Worm (Caenorhabditis elegans) whole organism, L1 larva: Measurements from ENCODE around the gene mrpl-37.
A peak's percentile ranks its signal among the peaks of the same experiment; 100 is the strongest.

ENCODE experiments used
- ama-1 ChIP-seq: fragments of 150-350 bp; optimal IDR thresholded peaks from 2 replicates; lab custom pipeline; 2014
- ets-5 ChIP-seq: fragments of 200-800 bp; sonication (Bioruptor generic); IDR thresholded peaks from 2 replicates; pipeline ENCODE4 v1.3.6; 2022; ENCODE audit warnings: missing genetic modification characterization, missing compliant biosample characterization
- lin-13 ChIP-seq: fragments of 150-350 bp; optimal IDR thresholded peaks from 2 replicates; lab custom pipeline; 2014; ENCODE audit warnings: missing biosample characterization, missing genetic modification reagents, missing genetic modification characterization
- lin-15B ChIP-seq: fragments of 150-350 bp; sonication (generic microtip); optimal IDR thresholded peaks from 3 replicates; lab custom pipeline; 2014; ENCODE audit warnings: missing biosample characterization, missing genetic modification characterization
- nhr-12 ChIP-seq: sonication (generic microtip); optimal IDR thresholded peaks from 2 replicates; lab custom pipeline; 2017; ENCODE audit warnings: missing biosample characterization, missing genetic modification characterization
- nhr-28 ChIP-seq: fragments of 150-350 bp; optimal IDR thresholded peaks from 2 replicates; lab custom pipeline; 2014; ENCODE audit warnings: missing biosample characterization, missing genetic modification characterization
- nhr-77 ChIP-seq: fragments of 150-350 bp; optimal IDR thresholded peaks from 2 replicates; lab custom pipeline; 2014; ENCODE audit warnings: missing biosample characterization, missing genetic modification characterization
- nhr-85 ChIP-seq: sonication (generic microtip); peaks from one replicate; lab custom pipeline; 2016; ENCODE audit warnings: missing genetic modification characterization, inconsistent platforms, missing compliant biosample characterization
- nhr-90 ChIP-seq: sonication (generic microtip); optimal IDR thresholded peaks from 2 replicates; lab custom pipeline; 2016; ENCODE audit warnings: mild to moderate bottlenecking, missing genetic modification characterization, missing compliant biosample characterization; ENCODE audit not compliant: poor library complexity
- rnt-1 ChIP-seq: sonication (generic microtip); optimal IDR thresholded peaks from 2 replicates; lab custom pipeline; 2016; ENCODE audit warnings: mild to moderate bottlenecking, missing genetic modification characterization, moderate library complexity, missing compliant biosample characterization
- skn-1 ChIP-seq: fragments of 150-350 bp; optimal IDR thresholded peaks from 2 replicates; lab custom pipeline; 2014; ENCODE audit warnings: missing biosample characterization, missing genetic modification characterization
- ztf-11 ChIP-seq, 2 experiments: sonication (generic microtip); optimal IDR thresholded peaks; 2 replicates each; lab custom pipeline; 2016 to 2017; ENCODE audit warnings: missing genetic modification characterization in 2 of 2, missing biosample characterization in 1 of 2, missing compliant biosample characterization in 1 of 2

ce11 chrII:13521977-13522404 lies 52.9 kb downstream of the mrpl-37 start:
- TF ChIP-seq nhr-28 = no peak
- TF ChIP-seq nhr-77 (tag; lab: Kevin White, UChicago) = no peak
- no peak for TF ChIP-seq ama-1 (lab: Kevin White, UChicago)
- TF ChIP-seq skn-1 = no peak
- no peak for TF ChIP-seq ztf-11 (tag; optimal IDR thresholded peaks at IDR 0.05; lab: Kevin White, UChicago)
- no peak for TF ChIP-seq nhr-90 (tag; lab: Kevin White, UChicago)
- TF ChIP-seq ets-5 (GFP tag; lab: Robert Waterston, UW) = no peak
- TF ChIP-seq lin-13 (GFP tag; lab: Kevin White, UChicago) = no peak
- TF ChIP-seq nhr-85 (tag; lab: Kevin White, UChicago) = peak; percentile 68
- TF ChIP-seq lin-15B (tag; lab: Kevin White, UChicago) = no peak
- TF ChIP-seq rnt-1 (tag; lab: Kevin White, UChicago) = no peak
- no peak for TF ChIP-seq nhr-12
